Fruit fly (Drosophila melanogaster): Measurements from ENCODE around the gene side-II.

The side-II gene

dm6 chr2L:15013523-15013922 is 41.4 kb upstream of the side-II start (continued):
- TF ChIP-seq CG34376 (GFP tag; optimal IDR thresholded peaks at IDR 0.05), result no peak
- no peak for TF ChIP-seq CG31365 (tag; optimal IDR thresholded peaks at IDR 0.05)
- TF ChIP-seq nmo (GFP tag; optimal IDR thresholded peaks at IDR 0.05), result no peak
- TF ChIP-seq CG2202 (tag; optimal IDR thresholded peaks at IDR 0.05), result no peak
- TF ChIP-seq ci (GFP tag; IDR thresholded peaks at IDR 0.05), result 0 out of 3 replicates have a peak, but pooled peaks have one; percentile 23
- peak in 1 of 2 experiments; percentile 83 for TF ChIP-seq tll (GFP tag; optimal IDR thresholded peaks at IDR 0.05)
- no peak for TF ChIP-seq sisA (GFP tag; IDR thresholded peaks at IDR 0.05)
- TF ChIP-seq CG18476 (GFP tag; optimal IDR thresholded peaks at IDR 0.05), result no peak
- TF ChIP-seq HLHmδ (GFP tag; optimal IDR thresholded peaks at IDR 0.05), result no peak
- no peak for TF ChIP-seq Fer3 (tag; optimal IDR thresholded peaks at IDR 0.05)
- TF ChIP-seq MBD-R2 (GFP tag; IDR thresholded peaks at IDR 0.05), result no peak
- TF ChIP-seq CG14014 (GFP tag; IDR thresholded peaks at IDR 0.05), result no peak
- no peak for TF ChIP-seq Dp (GFP tag; optimal IDR thresholded peaks at IDR 0.05)
- no peak for TF ChIP-seq Ada2b (GFP tag; IDR thresholded peaks at IDR 0.05)
- TF ChIP-seq CG33213 (GFP tag; optimal IDR thresholded peaks at IDR 0.05), result no peak
- TF ChIP-seq dm (GFP tag; optimal IDR thresholded peaks at IDR 0.05), result no peak
- peak; percentile 34 for TF ChIP-seq abd-A (tag; optimal IDR thresholded peaks at IDR 0.05)
- TF ChIP-seq GATAe (GFP tag; conservative IDR thresholded peaks at IDR 0.05), result no peak
- TF ChIP-seq pho (GFP tag; optimal IDR thresholded peaks at IDR 0.05), result no peak
- TF ChIP-seq az2 (GFP tag; optimal IDR thresholded peaks at IDR 0.05), result no peak
- TF ChIP-seq da (GFP tag; optimal IDR thresholded peaks at IDR 0.05), result no peak
- TF ChIP-seq ems (GFP tag; optimal IDR thresholded peaks at IDR 0.05), result no peak
- TF ChIP-seq crc (GFP tag; optimal IDR thresholded peaks at IDR 0.05), result no peak
- TF ChIP-seq cato (GFP tag; optimal IDR thresholded peaks at IDR 0.05; ENCODE audit: borderline replicate concordance), result no peak
- TF ChIP-seq Ets97D (GFP tag; optimal IDR thresholded peaks at IDR 0.05), result no peak
- TF ChIP-seq CG6654 (GFP tag; optimal IDR thresholded peaks at IDR 0.05), result no peak
- no peak for TF ChIP-seq bigmax (GFP tag; optimal IDR thresholded peaks at IDR 0.05)
- TF ChIP-seq fd102C (GFP tag; optimal IDR thresholded peaks at IDR 0.05), result no peak
- TF ChIP-seq Bdp1 (GFP tag; optimal IDR thresholded peaks at IDR 0.05), result no peak
- no peak for TF ChIP-seq MTF-1 (GFP tag; optimal IDR thresholded peaks at IDR 0.05; ENCODE audit: borderline replicate concordance)
- TF ChIP-seq CG16813 (GFP tag; IDR thresholded peaks at IDR 0.05; ENCODE audit: partially characterized antibody), result no peak
- no peak for TF ChIP-seq dimm (GFP tag; IDR thresholded peaks at IDR 0.05)
- no peak for TF ChIP-seq Hr39 (optimal IDR thresholded peaks at IDR 0.05)
- 0 out of 2 replicates have a peak, but pooled peaks have one; percentile 28 for TF ChIP-seq CG10321 (GFP tag; IDR thresholded peaks at IDR 0.05)
- TF ChIP-seq CG6765 (GFP tag; optimal IDR thresholded peaks at IDR 0.05), result no peak
- TF ChIP-seq CG8944 (GFP tag; optimal IDR thresholded peaks at IDR 0.05), result no peak
- TF ChIP-seq luna (GFP tag; optimal IDR thresholded peaks at IDR 0.05), result no peak
- TF ChIP-seq CG14860 (GFP tag; IDR thresholded peaks at IDR 0.05; ENCODE audit: partially characterized antibody), result no peak
- TF ChIP-seq aop (GFP tag; IDR thresholded peaks at IDR 0.05), result no peak
- no peak for TF ChIP-seq CG2120 (GFP tag; optimal IDR thresholded peaks at IDR 0.05)
- no peak for TF ChIP-seq Side (GFP tag; optimal IDR thresholded peaks at IDR 0.05)
- TF ChIP-seq MESR4 (GFP tag; optimal IDR thresholded peaks at IDR 0.05), result no peak
- TF ChIP-seq bab2 (GFP tag; optimal IDR thresholded peaks at IDR 0.05), result no peak
- TF ChIP-seq ase (GFP tag; IDR thresholded peaks at IDR 0.05), result no peak
- TF ChIP-seq CG18764 (GFP tag; optimal IDR thresholded peaks at IDR 0.05), result no peak
- no peak for TF ChIP-seq tup (GFP tag; optimal IDR thresholded peaks at IDR 0.05)
- no peak for TF ChIP-seq CG13123 (GFP tag; optimal IDR thresholded peaks at IDR 0.05)
- TF ChIP-seq CTCF (GFP tag; optimal IDR thresholded peaks at IDR 0.05), result no peak
- TF ChIP-seq CG10209 (GFP tag; optimal IDR thresholded peaks at IDR 0.05), result no peak
- TF ChIP-seq sug (tag; optimal IDR thresholded peaks at IDR 0.05), result no peak
- no peak for TF ChIP-seq Dip3 (GFP tag; optimal IDR thresholded peaks at IDR 0.05)
- no peak for TF ChIP-seq ap (GFP tag; IDR thresholded peaks at IDR 0.05)
- TF ChIP-seq CG11247 (GFP tag; IDR thresholded peaks at IDR 0.05), result no peak

All from whole organism, embryonic.